Fruit fly (Drosophila melanogaster) whole organism, embryonic: ENCODE results near the gene TfAP-2.

Experiments
- Ada2b ChIP-seq: fragments of 200-800 bp; sonication (Bioruptor generic); IDR thresholded peaks from 2 replicates; pipeline ENCODE4 v1.3.6; 2022; ENCODE audit warnings: missing biosample characterization, missing genetic modification characterization
- Aef1 ChIP-seq: fragments of 200-800 bp; sonication (Bioruptor generic); IDR thresholded peaks from 3 replicates; pipeline ENCODE4 v1.3.6; 2022; ENCODE audit warnings: missing biosample characterization, missing genetic modification characterization
- Antp ChIP-seq: fragments of 200-800 bp; sonication (Bioruptor generic); optimal IDR thresholded peaks from 3 replicates; lab custom pipeline; 2016; ENCODE audit warnings: missing biosample characterization, missing genetic modification characterization
- BtbVII ChIP-seq: fragments of 200-800 bp; sonication (Bioruptor generic); optimal IDR thresholded peaks from 3 replicates; lab custom pipeline; 2017; ENCODE audit warnings: missing biosample characterization, mild to moderate bottlenecking, missing genetic modification characterization
- CG10267 ChIP-seq: fragments of 200-800 bp; sonication (Bioruptor generic); optimal IDR thresholded peaks from 2 replicates; lab custom pipeline; 2018; ENCODE audit warnings: missing biosample characterization, mild to moderate bottlenecking, missing genetic modification characterization, moderate library complexity
- CG11560 ChIP-seq: fragments of 200-800 bp; sonication (Bioruptor generic); IDR thresholded peaks from 3 replicates; pipeline ENCODE4 v1.3.6; 2022; ENCODE audit warnings: missing biosample characterization, missing genetic modification characterization
- CG12104 ChIP-seq: fragments of 200-800 bp; sonication (Bioruptor generic); optimal IDR thresholded peaks from 3 replicates; lab custom pipeline; 2016; ENCODE audit warnings: missing biosample characterization, missing genetic modification characterization
- CG12219 ChIP-seq: fragments of 200-800 bp; sonication (Bioruptor generic); optimal IDR thresholded peaks from 3 replicates; lab custom pipeline; 2018; ENCODE audit warnings: missing biosample characterization, mild to moderate bottlenecking, missing genetic modification characterization
- CG13424 ChIP-seq: fragments of 200-800 bp; sonication (Bioruptor generic); optimal IDR thresholded peaks from 2 replicates; lab custom pipeline; 2019; ENCODE audit warnings: missing biosample characterization, mild to moderate bottlenecking, missing genetic modification characterization, moderate library complexity
- CG13894 ChIP-seq: fragments of 200-800 bp; sonication (Bioruptor generic); optimal IDR thresholded peaks from 3 replicates; lab custom pipeline; 2018; ENCODE audit warnings: missing biosample characterization, mild to moderate bottlenecking, missing genetic modification characterization, moderate library complexity
- CG15601 ChIP-seq: fragments of 200-800 bp; sonication (Bioruptor generic); optimal IDR thresholded peaks from 3 replicates; lab custom pipeline; 2019; ENCODE audit warnings: missing biosample characterization, mild to moderate bottlenecking, missing genetic modification characterization, moderate library complexity
- CG17359 ChIP-seq: fragments of 200-800 bp; sonication (Bioruptor generic); optimal IDR thresholded peaks from 3 replicates; lab custom pipeline; 2018; ENCODE audit warnings: missing biosample characterization, mild to moderate bottlenecking, missing genetic modification characterization, moderate library complexity
- CG18262 ChIP-seq: fragments of 200-800 bp; optimal IDR thresholded peaks from 3 replicates; lab custom pipeline; 2019; ENCODE audit warnings: missing biosample characterization, mild to moderate bottlenecking, missing genetic modification characterization, moderate library complexity
- CG2129 ChIP-seq: fragments of 200-800 bp; sonication (Bioruptor generic); IDR thresholded peaks from 2 replicates; pipeline ENCODE4 v1.3.6; 2022; ENCODE audit warnings: missing biosample characterization, missing genetic modification characterization; ENCODE audit not compliant: partially characterized antibody
- CG2875 ChIP-seq: fragments of 200-800 bp; sonication (Bioruptor generic); optimal IDR thresholded peaks from 2 replicates; lab custom pipeline; 2017; ENCODE audit warnings: missing biosample characterization, mild to moderate bottlenecking, missing genetic modification characterization, missing genetic modification reagents
- CG3065 ChIP-seq: fragments of 200-800 bp; sonication (Bioruptor generic); optimal IDR thresholded peaks from 2 replicates; lab custom pipeline; 2016; ENCODE audit warnings: missing biosample characterization, missing genetic modification characterization
- CG32772 ChIP-seq: fragments of 200-800 bp; sonication (Bioruptor generic); IDR thresholded peaks from 2 replicates; pipeline ENCODE4 v1.3.6; 2022; ENCODE audit warnings: missing biosample characterization, missing genetic modification characterization
- CG33213 ChIP-seq: fragments of 200-800 bp; sonication (Bioruptor generic); optimal IDR thresholded peaks from 3 replicates; lab custom pipeline; 2016; ENCODE audit warnings: missing biosample characterization, missing genetic modification characterization
- CG33557 ChIP-seq: fragments of 200-800 bp; sonication (Bioruptor generic); optimal IDR thresholded peaks from 2 replicates; lab custom pipeline; 2019; ENCODE audit warnings: missing biosample characterization, mild to moderate bottlenecking, missing genetic modification characterization, moderate library complexity
- CG4617 ChIP-seq: fragments of 200-800 bp; sonication (Bioruptor generic); optimal IDR thresholded peaks from 3 replicates; lab custom pipeline; 2016; ENCODE audit warnings: missing biosample characterization, missing genetic modification characterization, borderline replicate concordance
- CG5953 ChIP-seq: fragments of 200-800 bp; sonication (Bioruptor generic); IDR thresholded peaks from 2 replicates; pipeline ENCODE4 v1.3.6; 2022; ENCODE audit warnings: missing biosample characterization, missing genetic modification characterization
- CG7745 ChIP-seq: fragments of 200-800 bp; sonication (Bioruptor generic); optimal IDR thresholded peaks from 2 replicates; lab custom pipeline; 2018; ENCODE audit warnings: missing biosample characterization, mild to moderate bottlenecking, missing genetic modification characterization, moderate library complexity
- CG7963 ChIP-seq: fragments of 200-800 bp; sonication (Bioruptor generic); IDR thresholded peaks from 3 replicates; pipeline ENCODE4 v1.3.6; 2022; ENCODE audit warnings: missing biosample characterization, missing genetic modification characterization; ENCODE audit not compliant: partially characterized antibody
- CG7987 ChIP-seq: fragments of 200-800 bp; sonication (Bioruptor generic); optimal IDR thresholded peaks from 2 replicates; lab custom pipeline; 2018; ENCODE audit warnings: missing biosample characterization, mild to moderate bottlenecking, missing genetic modification characterization, moderate library complexity
- CG9609 ChIP-seq: fragments of 200-800 bp; sonication (Bioruptor generic); optimal IDR thresholded peaks from 3 replicates; lab custom pipeline; 2016; ENCODE audit warnings: missing biosample characterization, missing genetic modification characterization
- CrebB ChIP-seq: fragments of 200-800 bp; sonication (Bioruptor generic); optimal IDR thresholded peaks from 3 replicates; lab custom pipeline; 2018; ENCODE audit warnings: missing biosample characterization, mild to moderate bottlenecking, missing genetic modification characterization
- Dip3 ChIP-seq: fragments of 200-800 bp; sonication (Bioruptor generic); optimal IDR thresholded peaks from 3 replicates; lab custom pipeline; 2016; ENCODE audit warnings: missing biosample characterization, missing genetic modification characterization
- E2f2 ChIP-seq: fragments of 200-800 bp; sonication (Bioruptor generic); IDR thresholded peaks from 2 replicates; pipeline ENCODE4 v1.3.6; 2022; ENCODE audit warnings: missing biosample characterization, missing genetic modification characterization
- Ets65A ChIP-seq: fragments of 200-800 bp; sonication (Bioruptor generic); peaks from one replicate; lab custom pipeline; 2016; ENCODE audit warnings: missing biosample characterization, missing genetic modification characterization
- HHEX ChIP-seq: fragments of 200-800 bp; sonication (Bioruptor generic); optimal IDR thresholded peaks from 3 replicates; lab custom pipeline; 2017; ENCODE audit warnings: missing biosample characterization, mild to moderate bottlenecking, missing genetic modification characterization, missing genetic modification reagents
- Kr ChIP-seq: fragments of 200-800 bp; sonication (Bioruptor generic); optimal IDR thresholded peaks from 2 replicates; lab custom pipeline; 2017; ENCODE audit warnings: missing biosample characterization, mild to moderate bottlenecking, missing genetic modification characterization
- PHDP ChIP-seq: fragments of 200-800 bp; sonication (Bioruptor generic); optimal IDR thresholded peaks from 3 replicates; lab custom pipeline; 2018; ENCODE audit warnings: missing biosample characterization, mild to moderate bottlenecking, missing genetic modification characterization, moderate library complexity
- Usf ChIP-seq: fragments of 200-800 bp; sonication (Bioruptor generic); optimal IDR thresholded peaks from 2 replicates; lab custom pipeline; 2017; ENCODE audit warnings: missing genotype, missing biosample characterization, missing genetic modification characterization
- bigmax ChIP-seq: fragments of 200-800 bp; sonication (Bioruptor generic); optimal IDR thresholded peaks from 2 replicates; lab custom pipeline; 2018; ENCODE audit warnings: missing biosample characterization, mild to moderate bottlenecking, missing genetic modification characterization
- br ChIP-seq: fragments of >200 bp; optimal IDR thresholded peaks from 2 replicates; lab custom pipeline; 2017
- bsh ChIP-seq, 2 experiments: fragments of 200-800 bp; sonication (Bioruptor generic); optimal IDR thresholded peaks; 2 replicates each; lab custom pipeline; 2017 to 2018; ENCODE audit warnings: mild to moderate bottlenecking in 2 of 2, missing biosample characterization in 2 of 2, missing genetic modification characterization in 2 of 2, moderate library complexity in 1 of 2
- croc ChIP-seq: fragments of 200-800 bp; sonication (Bioruptor generic); conservative IDR thresholded peaks from 3 replicates; pipeline ENCODE4 v1.3.6; 2022; ENCODE audit warnings: missing biosample characterization, missing genetic modification characterization
- emc ChIP-seq: fragments of 200-800 bp; sonication (Bioruptor generic); optimal IDR thresholded peaks from 2 replicates; lab custom pipeline; 2016; ENCODE audit warnings: missing biosample characterization, missing genetic modification characterization
- gem ChIP-seq: fragments of 200-800 bp; sonication (Bioruptor generic); optimal IDR thresholded peaks from 2 replicates; lab custom pipeline; 2019; ENCODE audit warnings: missing biosample characterization, mild to moderate bottlenecking, missing genetic modification characterization, moderate library complexity
- grn ChIP-seq: fragments of 200-800 bp; sonication (Bioruptor generic); optimal IDR thresholded peaks from 3 replicates; lab custom pipeline; 2017; ENCODE audit warnings: missing biosample characterization, missing genetic modification characterization
- hb ChIP-seq: fragments of 200-800 bp; sonication (Bioruptor generic); IDR thresholded peaks from 3 replicates; pipeline ENCODE4 v1.3.6; 2022; ENCODE audit warnings: missing biosample characterization, missing genetic modification characterization; ENCODE audit not compliant: partially characterized antibody
- kni ChIP-seq: fragments of 200-800 bp; sonication (Bioruptor generic); optimal IDR thresholded peaks from 3 replicates; lab custom pipeline; 2017; ENCODE audit warnings: mild to moderate bottlenecking, missing biosample characterization, missing genetic modification reagents, missing genetic modification characterization
- lab ChIP-seq: fragments of 200-800 bp; sonication (Bioruptor generic); optimal IDR thresholded peaks from 3 replicates; lab custom pipeline; 2017; ENCODE audit warnings: missing biosample characterization, missing genetic modification characterization, mild to moderate bottlenecking, moderate library complexity, missing genetic modification reagents
- pfk ChIP-seq: fragments of 200-800 bp; sonication (Bioruptor generic); optimal IDR thresholded peaks from 2 replicates; lab custom pipeline; 2018; ENCODE audit warnings: missing biosample characterization, mild to moderate bottlenecking, missing genetic modification characterization, moderate library complexity
- sd ChIP-seq: fragments of 200-800 bp; sonication (Bioruptor generic); optimal IDR thresholded peaks from 3 replicates; lab custom pipeline; 2018; ENCODE audit warnings: missing biosample characterization, mild to moderate bottlenecking, missing genetic modification characterization, moderate library complexity
- sima ChIP-seq: fragments of 200-800 bp; sonication (Bioruptor generic); optimal IDR thresholded peaks from 2 replicates; lab custom pipeline; 2016; ENCODE audit warnings: missing biosample characterization, missing genetic modification characterization
- tll ChIP-seq, 2 experiments: fragments of 200-800 bp in 1 of 2; fragments of >200 bp in 1 of 2; sonication (Bioruptor generic) in 1 of 2; optimal IDR thresholded peaks; 2 replicates each; lab custom pipeline; 2017 to 2019; ENCODE audit warnings: missing biosample characterization in 2 of 2, missing genetic modification characterization in 2 of 2, mild to moderate bottlenecking in 1 of 2, moderate library complexity in 1 of 2
- tx ChIP-seq: fragments of 200-800 bp; sonication (Bioruptor generic); optimal IDR thresholded peaks from 2 replicates; lab custom pipeline; 2016; ENCODE audit warnings: missing biosample characterization, missing genetic modification characterization
- vnd ChIP-seq: fragments of 200-800 bp; sonication (Bioruptor generic); IDR thresholded peaks from 3 replicates; pipeline ENCODE4 v1.3.6; 2022; ENCODE audit warnings: missing biosample characterization, missing genetic modification characterization; ENCODE audit not compliant: partially characterized antibody
- yki ChIP-seq: fragments of >200 bp; optimal IDR thresholded peaks from 3 replicates; lab custom pipeline; 2018
- zen ChIP-seq: fragments of 200-800 bp; sonication (Bioruptor generic); optimal IDR thresholded peaks from 3 replicates; lab custom pipeline; 2018; ENCODE audit warnings: missing biosample characterization, mild to moderate bottlenecking, missing genetic modification characterization, moderate library complexity

Gene TfAP-2

DNA sequence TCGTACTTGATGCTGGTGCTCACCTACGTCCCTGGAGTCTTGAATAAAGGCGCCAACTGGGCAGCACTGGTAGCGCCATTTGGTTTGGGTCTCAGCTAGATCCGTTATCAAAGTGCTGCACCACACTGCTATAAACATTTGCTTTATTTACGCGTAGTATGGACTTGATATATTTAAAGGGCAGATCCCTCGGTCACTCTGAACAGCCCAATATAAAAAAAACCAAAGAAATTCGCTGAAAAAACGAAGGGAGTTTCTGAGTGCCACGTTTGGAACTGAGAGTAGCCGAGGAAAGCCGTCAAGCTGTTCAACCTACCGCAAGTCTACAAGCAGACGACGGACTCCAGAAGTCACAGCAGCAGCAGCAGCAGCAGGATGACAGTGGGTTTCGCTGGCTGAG lies 54.2 kb downstream of the TfAP-2 start, which contains the start of gene Atox1 (continued):
- TF ChIP-seq CG4617 (GFP tag; lab: Kevin White, UChicago) (peak; percentile 73), E2f2 (GFP tag; lab: Robert Waterston, UW) (peak; percentile 99), bigmax (GFP tag; lab: Kevin White, UChicago) (peak; percentile 40), CG9609 (GFP tag; lab: Kevin White, UChicago) (peak; percentile 7), CG2129 (GFP tag; lab: Robert Waterston, UW) (no peak), CG7987 (GFP tag; lab: Kevin White, UChicago) (peak; percentile 72), CG18262 (tag; lab: Kevin White, UChicago) (no peak), sima (GFP tag; lab: Kevin White, UChicago) (no peak), vnd (no peak), CG17359 (no peak), PHDP (tag; lab: Kevin White, UChicago) (peak; percentile 29), CG15601 (tag; lab: Kevin White, UChicago) (peak; percentile 70), br (lab: Kevin White, UChicago) (no peak), tll (GFP tag; optimal IDR thresholded peaks at IDR 0.05; lab: Kevin White, UChicago) (no peak), CG32772 (peak; percentile 59), CG10267 (peak; percentile 56), croc (GFP tag; lab: Robert Waterston, UW) (no peak), CG13424 (tag; lab: Kevin White, UChicago) (peak; percentile 15), CG7963 (no peak), hb (GFP tag; lab: Robert Waterston, UW) (no peak), gem (no peak), emc (GFP tag; lab: Kevin White, UChicago) (no peak), CrebB (peak; percentile 55), HHEX (peak; percentile 6), CG5953 (GFP tag; lab: Robert Waterston, UW) (no peak), CG33557 (no peak), CG3065 (no peak), yki (lab: Kevin White, UChicago) (no peak), CG11560 (tag; lab: Robert Waterston, UW) (peak; percentile 54; the same call in 2 of the 3 replicates), CG2875 (GFP tag; lab: Kevin White, UChicago) (no peak), Antp (GFP tag; lab: Kevin White, UChicago) (peak; percentile 19), bsh (GFP tag; optimal IDR thresholded peaks at IDR 0.05; lab: Kevin White, UChicago) (no peak), Ada2b (GFP tag; lab: Robert Waterston, UW) (no peak), Dip3 (GFP tag; lab: Kevin White, UChicago) (no peak), CG13894 (tag; lab: Kevin White, UChicago) (peak; percentile 79), BtbVII (GFP tag; lab: Kevin White, UChicago) (no peak), Usf (GFP tag; lab: Kevin White, UChicago) (no peak)

DNA sequence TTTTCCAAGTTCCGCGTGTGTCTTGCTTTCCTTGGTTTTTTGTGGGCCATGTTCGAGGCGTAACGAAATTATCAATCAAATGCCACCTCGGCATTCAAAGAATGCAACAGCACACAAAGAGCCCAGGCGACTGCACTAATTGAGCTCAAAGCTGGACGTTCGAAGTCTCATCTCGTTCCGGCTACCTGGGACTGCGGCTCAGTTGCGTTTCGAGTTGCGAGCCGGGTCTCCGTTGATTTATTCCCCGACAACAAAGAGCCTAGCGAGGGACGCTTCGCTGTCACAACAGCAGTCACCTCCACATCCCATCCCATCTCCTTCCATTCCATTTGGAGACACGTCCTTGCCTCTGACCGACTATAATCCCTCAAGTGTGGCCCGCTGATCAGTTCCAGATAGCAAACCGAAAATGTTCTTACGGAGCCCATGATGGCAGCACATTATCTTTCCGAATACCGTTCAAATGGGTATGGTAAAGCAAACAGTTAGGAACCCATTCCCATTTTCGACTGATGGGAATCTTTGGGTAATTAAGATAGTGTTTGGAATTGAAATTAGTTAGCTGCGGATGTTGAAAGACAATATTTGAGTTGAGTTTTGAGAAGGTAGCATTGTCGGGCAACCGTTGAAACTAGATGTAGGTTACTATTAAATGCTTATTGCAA lies 56.4 kb downstream of the TfAP-2 start:
- TF ChIP-seq lab (GFP tag; lab: Kevin White, UChicago) (no peak), CG33213 (no peak), pfk (GFP tag; lab: Kevin White, UChicago) (peak; percentile 51), Kr (GFP tag; lab: Kevin White, UChicago) (peak; percentile 25), CG12104 (GFP tag; lab: Kevin White, UChicago) (no peak), CG7745 (peak; percentile 50), grn (peak; percentile 90), Aef1 (no peak), zen (tag; lab: Kevin White, UChicago) (peak; percentile 43), CG12219 (GFP tag; lab: Kevin White, UChicago) (no peak), tll (GFP tag; optimal IDR thresholded peaks at IDR 0.05; lab: Kevin White, UChicago) (peak in 1 of 2 experiments; percentile 23), kni (GFP tag; lab: Kevin White, UChicago) (peak; percentile 56), sd (tag; lab: Kevin White, UChicago) (peak; percentile 34), Ets65A (GFP tag; lab: Kevin White, UChicago) (no peak), tx (GFP tag; lab: Kevin White, UChicago) (no peak)
